Worm (Caenorhabditis elegans): ENCODE measurements around the gene C14A4.6.

The C14A4.6 gene

ce11 chrII:10607238-10607961 lies 12.8 kb upstream of the C14A4.6 start, which contains the start of gene ccm-3:
Gene ccm-3, minus strand, starts transcription at chrII:10607275.
- no peak for TF ChIP-seq pat-9 (tag; optimal IDR thresholded peaks at IDR 0.05)
- no peak for TF ChIP-seq gmeb-2 (tag; optimal IDR thresholded peaks at IDR 0.05)
- TF ChIP-seq hlh-8 (tag; optimal IDR thresholded peaks at IDR 0.05), result no peak
- TF ChIP-seq ceh-14 (tag; optimal IDR thresholded peaks at IDR 0.05), result no peak
- no peak for TF ChIP-seq ztf-16 (tag; optimal IDR thresholded peaks at IDR 0.05)
- TF ChIP-seq sdc-2 (tag; optimal IDR thresholded peaks at IDR 0.05), result no peak
- peak; percentile 21 for TF ChIP-seq nfya-1 (tag; optimal IDR thresholded peaks at IDR 0.05)

ce11 chrII:10605512-10605911 lies 10.9 kb upstream of the C14A4.6 start, which contains the start of gene taf-13:
Gene taf-13, minus strand, starts transcription at chrII:10605612.
- TF ChIP-seq hlh-13 (GFP tag; optimal IDR thresholded peaks at IDR 0.05) (no peak), C38D4.7 (GFP tag; optimal IDR thresholded peaks at IDR 0.05) (no peak), ttx-3 (tag; optimal IDR thresholded peaks at IDR 0.05) (no peak), unc-55 (GFP tag; optimal IDR thresholded peaks at IDR 0.05) (no peak), pha-4 (tag; optimal IDR thresholded peaks at IDR 0.05) (no peak), ceh-34 (tag; optimal IDR thresholded peaks at IDR 0.05) (no peak), C08G9.2 (tag; optimal IDR thresholded peaks at IDR 0.05) (no peak), pat-9 (tag; optimal IDR thresholded peaks at IDR 0.05) (no peak), ceh-30 (tag; optimal IDR thresholded peaks at IDR 0.05) (no peak), Y22D7AL.16 (tag; optimal IDR thresholded peaks at IDR 0.05) (no peak), ceh-24 (tag; optimal IDR thresholded peaks at IDR 0.05) (no peak), pros-1 (tag; optimal IDR thresholded peaks at IDR 0.05) (no peak), hlh-8 (tag; optimal IDR thresholded peaks at IDR 0.05) (no peak), madf-2 (tag; optimal IDR thresholded peaks at IDR 0.05) (no peak), sox-4 (tag; optimal IDR thresholded peaks at IDR 0.05) (no peak), ahr-1 (tag; optimal IDR thresholded peaks at IDR 0.05) (no peak)

- TF ChIP-seq fkh-6 (tag; optimal IDR thresholded peaks at IDR 0.05), result no peak
- TF ChIP-seq nfya-1 (tag; optimal IDR thresholded peaks at IDR 0.05), result peak; percentile 63
Measured at ce11 chrII:10603560-10603959, 9.0 kb upstream of the C14A4.6 start.

- no peak for TF ChIP-seq fax-1 (tag; optimal IDR thresholded peaks at IDR 0.05)
- TF ChIP-seq pax-1 (tag; optimal IDR thresholded peaks at IDR 0.05), result no peak
- TF ChIP-seq C38D4.7 (GFP tag; optimal IDR thresholded peaks at IDR 0.05), result no peak
- TF ChIP-seq ceh-30 (tag; optimal IDR thresholded peaks at IDR 0.05), result no peak
Measured at ce11 chrII:10602184-10602583, 7.6 kb upstream of the C14A4.6 start, which contains the start of gene srv-2. Gene srv-2, minus strand, starts transcription at chrII:10602284.

ce11 chrII:10598970-10599369 lies 4.4 kb upstream of the C14A4.6 start, which contains the start of gene C14A4.9:
Gene C14A4.9, plus strand, starts transcription at chrII:10599337.
- TF ChIP-seq unc-55 (GFP tag; optimal IDR thresholded peaks at IDR 0.05), result no peak
- no peak for TF ChIP-seq C38D4.7 (GFP tag; optimal IDR thresholded peaks at IDR 0.05)
- no peak for TF ChIP-seq dve-1 (tag; optimal IDR thresholded peaks at IDR 0.05)
- no peak for TF ChIP-seq hlh-6 (tag; optimal IDR thresholded peaks at IDR 0.05)
- TF ChIP-seq ceh-48 (tag; optimal IDR thresholded peaks at IDR 0.05), result no peak
- TF ChIP-seq ref-2 (tag; optimal IDR thresholded peaks at IDR 0.05), result no peak
- no peak for TF ChIP-seq unc-3 (GFP tag; conservative IDR thresholded peaks at IDR 0.05)
- TF ChIP-seq unc-3 (tag; optimal IDR thresholded peaks at IDR 0.05), result no peak
- TF ChIP-seq unc-86 (tag; optimal IDR thresholded peaks at IDR 0.05), result no peak
- TF ChIP-seq elt-4 (tag; optimal IDR thresholded peaks at IDR 0.05), result no peak
- TF ChIP-seq sdc-2 (tag; optimal IDR thresholded peaks at IDR 0.05), result no peak
- no peak for TF ChIP-seq pat-9 (tag; optimal IDR thresholded peaks at IDR 0.05)
- no peak for TF ChIP-seq ama-1 (optimal IDR thresholded peaks at IDR 0.05)
- no peak for TF ChIP-seq odd-2 (tag; optimal IDR thresholded peaks at IDR 0.05)
- no peak for TF ChIP-seq C08G9.2 (tag; optimal IDR thresholded peaks at IDR 0.05)
- no peak for TF ChIP-seq ceh-22 (tag; optimal IDR thresholded peaks at IDR 0.05)
- no peak for TF ChIP-seq fax-1 (tag; optimal IDR thresholded peaks at IDR 0.05)
- no peak for TF ChIP-seq ets-4 (tag; optimal IDR thresholded peaks at IDR 0.05)
- no peak for TF ChIP-seq hlh-8 (tag; optimal IDR thresholded peaks at IDR 0.05)
- no peak for TF ChIP-seq nhr-11 (tag; optimal IDR thresholded peaks at IDR 0.05)

Data from whole organism, late embryonic.